Fruit fly (Drosophila melanogaster): ENCODE measurements around the gene CG17129.
A peak's percentile ranks its signal among the peaks of the same experiment; 100 is the strongest.

The CG17129 gene

dm6 chr3L:704661-705543 is 24.8 kb upstream of the CG17129 start (continued):
- TF ChIP-seq CG10147 (GFP tag; optimal IDR thresholded peaks at IDR 0.05) (no peak), slou (GFP tag; optimal IDR thresholded peaks at IDR 0.05) (no peak), cato (GFP tag; optimal IDR thresholded peaks at IDR 0.05; ENCODE audit: borderline replicate concordance) (no peak), CG17385 (GFP tag; optimal IDR thresholded peaks at IDR 0.05) (no peak), ara (GFP tag; IDR thresholded peaks at IDR 0.05) (peak; percentile 56; the same call in 1 of the 2 replicates), CG4707 (GFP tag; optimal IDR thresholded peaks at IDR 0.05) (no peak), MBD-R2 (GFP tag; IDR thresholded peaks at IDR 0.05) (no peak), Lim3 (GFP tag; IDR thresholded peaks at IDR 0.05) (no peak), CG31365 (tag; optimal IDR thresholded peaks at IDR 0.05) (no peak), GATAe (GFP tag; conservative IDR thresholded peaks at IDR 0.05) (no peak), CG12391 (tag; optimal IDR thresholded peaks at IDR 0.05) (peak; percentile 37), dmrt99B (tag; optimal IDR thresholded peaks at IDR 0.05) (peak; percentile 48), Hmx (GFP tag; optimal IDR thresholded peaks at IDR 0.05) (no peak), Rx (GFP tag; IDR thresholded peaks at IDR 0.05) (no peak), CG9817 (tag; optimal IDR thresholded peaks at IDR 0.05) (no peak), zen2 (GFP tag; IDR thresholded peaks at IDR 0.05; ENCODE audit: partially characterized antibody) (no peak), CG4730 (GFP tag; IDR thresholded peaks at IDR 0.05) (no peak), CG2678 (tag; optimal IDR thresholded peaks at IDR 0.05) (peak; percentile 13), hbn (GFP tag; IDR thresholded peaks at IDR 0.05; ENCODE audit: partially characterized antibody) (no peak), sens (GFP tag) (no peak), CG5180 (GFP tag; optimal IDR thresholded peaks at IDR 0.05) (no peak), Sox102F (GFP tag; optimal IDR thresholded peaks at IDR 0.05) (peak; percentile 56), vnd (GFP tag; IDR thresholded peaks at IDR 0.05; ENCODE audit: partially characterized antibody) (no peak), Gug (GFP tag; IDR thresholded peaks at IDR 0.05) (no peak), Scr (GFP tag; IDR thresholded peaks at IDR 0.05; ENCODE audit: partially characterized antibody) (no peak), sima (GFP tag; optimal IDR thresholded peaks at IDR 0.05) (no peak), CG6175 (GFP tag; IDR thresholded peaks at IDR 0.05) (no peak), tll (GFP tag; optimal IDR thresholded peaks at IDR 0.05) (no peak), gfzf (GFP tag; optimal IDR thresholded peaks at IDR 0.05) (no peak), ttk (GFP tag; IDR thresholded peaks at IDR 0.05) (no peak), CG11247 (GFP tag; IDR thresholded peaks at IDR 0.05) (peak; percentile 25; the same call in 1 of the 2 replicates), cad (GFP tag; optimal IDR thresholded peaks at IDR 0.05) (no peak), nerfin-2 (GFP tag; IDR thresholded peaks at IDR 0.05; ENCODE audit: partially characterized antibody) (no peak), H2.0 (GFP tag; IDR thresholded peaks at IDR 0.05) (no peak), CG4328 (GFP tag; optimal IDR thresholded peaks at IDR 0.05) (no peak), ATbp (GFP tag; optimal IDR thresholded peaks at IDR 0.05) (no peak), CG12744 (GFP tag; optimal IDR thresholded peaks at IDR 0.05) (no peak), CG33213 (GFP tag; optimal IDR thresholded peaks at IDR 0.05) (no peak), unpg (GFP tag; optimal IDR thresholded peaks at IDR 0.05) (peak; percentile 36), ash1 (GFP tag; optimal IDR thresholded peaks at IDR 0.05) (no peak), CG9609 (GFP tag; optimal IDR thresholded peaks at IDR 0.05) (no peak), CG6854 (GFP tag; optimal IDR thresholded peaks at IDR 0.05) (no peak), Hr39 (optimal IDR thresholded peaks at IDR 0.05) (no peak), CG11398 (GFP tag; optimal IDR thresholded peaks at IDR 0.05) (no peak), H15 (GFP tag; IDR thresholded peaks at IDR 0.05) (0 out of 3 replicates have a peak, but pooled peaks have one; percentile 34), CG12104 (GFP tag; optimal IDR thresholded peaks at IDR 0.05) (no peak), CG7745 (tag; optimal IDR thresholded peaks at IDR 0.05) (no peak), unc-4 (GFP tag; IDR thresholded peaks at IDR 0.05; ENCODE audit: partially characterized antibody) (no peak), CG8924 (tag; optimal IDR thresholded peaks at IDR 0.05) (peak; percentile 15)
